Worm (Caenorhabditis elegans): ENCODE data around the gene samp-1.

The samp-1 gene

ce11 chrII:11270829-11271228, 31.9 kb upstream of the samp-1 start:
- TF ChIP-seq elt-2 (tag; optimal IDR thresholded peaks at IDR 0.05) (no peak), nhr-25 (tag; optimal IDR thresholded peaks at IDR 0.05) (no peak), tbx-2 (tag; optimal IDR thresholded peaks at IDR 0.05) (no peak), sea-2 (GFP tag; optimal IDR thresholded peaks at IDR 0.05) (no peak), nfya-1 (tag; optimal IDR thresholded peaks at IDR 0.05; ENCODE audit: insufficient read depth) (no peak), fkh-10 (GFP tag; optimal IDR thresholded peaks at IDR 0.05) (no peak), ceh-9 (tag; optimal IDR thresholded peaks at IDR 0.05) (no peak), egl-5 (tag; optimal IDR thresholded peaks at IDR 0.05) (no peak), lin-39 (tag; optimal IDR thresholded peaks at IDR 0.05) (no peak), pha-4 (tag; optimal IDR thresholded peaks at IDR 0.05) (no peak), skn-1 (tag; optimal IDR thresholded peaks at IDR 0.05) (no peak), elt-3 (tag; optimal IDR thresholded peaks at IDR 0.05) (no peak), jun-1 (tag; optimal IDR thresholded peaks at IDR 0.05) (no peak), ceh-28 (tag; optimal IDR thresholded peaks at IDR 0.05) (no peak), nhr-28 (tag; optimal IDR thresholded peaks at IDR 0.05) (no peak), lsy-12 (tag; optimal IDR thresholded peaks at IDR 0.05) (no peak), ceh-82 (tag; optimal IDR thresholded peaks at IDR 0.05) (no peak), daf-12 (tag; optimal IDR thresholded peaks at IDR 0.05) (no peak)

- TF ChIP-seq ZK546.5 (tag; optimal IDR thresholded peaks at IDR 0.05) (no peak), egl-5 (tag; optimal IDR thresholded peaks at IDR 0.05) (no peak), lsy-12 (tag; optimal IDR thresholded peaks at IDR 0.05) (no peak), ceh-28 (tag; optimal IDR thresholded peaks at IDR 0.05) (no peak), nhr-76 (tag; optimal IDR thresholded peaks at IDR 0.05) (no peak), nhr-28 (tag; optimal IDR thresholded peaks at IDR 0.05) (no peak), aly-2 (tag; optimal IDR thresholded peaks at IDR 0.05) (no peak), fkh-10 (GFP tag; optimal IDR thresholded peaks at IDR 0.05) (no peak), ceh-9 (tag; optimal IDR thresholded peaks at IDR 0.05) (no peak), ceh-16 (tag; optimal IDR thresholded peaks at IDR 0.05) (no peak), R02D3.7 (tag; optimal IDR thresholded peaks at IDR 0.05) (no peak), mdl-1 (tag; optimal IDR thresholded peaks at IDR 0.05) (no peak)
Observed at ce11 chrII:11274876-11275275, 27.8 kb upstream of the samp-1 start.

ce11 chrII:11275484-11275883, 27.2 kb upstream of the samp-1 start:
- TF ChIP-seq egl-27 (tag; optimal IDR thresholded peaks at IDR 0.05) (no peak), lin-39 (tag; optimal IDR thresholded peaks at IDR 0.05) (peak; percentile 28), nfya-1 (tag; optimal IDR thresholded peaks at IDR 0.05; ENCODE audit: insufficient read depth) (peak; percentile 25)

- peak; percentile 12 for TF ChIP-seq elt-1 (tag; optimal IDR thresholded peaks at IDR 0.05)
- TF ChIP-seq ztf-4 (tag; optimal IDR thresholded peaks at IDR 0.05): no peak
- TF ChIP-seq pha-4 (tag; optimal IDR thresholded peaks at IDR 0.05): no peak
- peak; percentile 24 for TF ChIP-seq nhr-25 (tag; optimal IDR thresholded peaks at IDR 0.05)
- TF ChIP-seq elt-2 (tag; optimal IDR thresholded peaks at IDR 0.05): no peak
- no peak for TF ChIP-seq fkh-10 (GFP tag; optimal IDR thresholded peaks at IDR 0.05)
- TF ChIP-seq nhr-76 (tag; optimal IDR thresholded peaks at IDR 0.05): no peak
- no peak for TF ChIP-seq R02D3.7 (tag; optimal IDR thresholded peaks at IDR 0.05)
- no peak for TF ChIP-seq ceh-28 (tag; optimal IDR thresholded peaks at IDR 0.05)
- TF ChIP-seq nhr-28 (tag; optimal IDR thresholded peaks at IDR 0.05): no peak
- no peak for TF ChIP-seq mml-1 (tag; optimal IDR thresholded peaks at IDR 0.05)
Observed at ce11 chrII:11276879-11277278, 25.8 kb upstream of the samp-1 start.

- TF ChIP-seq mdl-1 (tag; optimal IDR thresholded peaks at IDR 0.05) (no peak), nfya-1 (tag; optimal IDR thresholded peaks at IDR 0.05; ENCODE audit: insufficient read depth) (peak; percentile 95), elt-2 (tag; optimal IDR thresholded peaks at IDR 0.05) (peak; percentile 8)
Observed at ce11 chrII:11279971-11280370, 22.7 kb upstream of the samp-1 start.

ce11 chrII:11281177-11281576, 21.5 kb upstream of the samp-1 start:
- TF ChIP-seq pqm-1 (tag; optimal IDR thresholded peaks at IDR 0.05) (no peak), nhr-28 (tag; optimal IDR thresholded peaks at IDR 0.05) (no peak), hmg-11 (tag; optimal IDR thresholded peaks at IDR 0.05) (no peak), ZK546.5 (tag; optimal IDR thresholded peaks at IDR 0.05) (no peak), elt-3 (tag; optimal IDR thresholded peaks at IDR 0.05) (no peak), ama-1 (optimal IDR thresholded peaks at IDR 0.05) (no peak), ceh-28 (tag; optimal IDR thresholded peaks at IDR 0.05) (no peak)
